Fruit fly (Drosophila melanogaster): Measurements from ENCODE around the gene Smr.

DNA sequence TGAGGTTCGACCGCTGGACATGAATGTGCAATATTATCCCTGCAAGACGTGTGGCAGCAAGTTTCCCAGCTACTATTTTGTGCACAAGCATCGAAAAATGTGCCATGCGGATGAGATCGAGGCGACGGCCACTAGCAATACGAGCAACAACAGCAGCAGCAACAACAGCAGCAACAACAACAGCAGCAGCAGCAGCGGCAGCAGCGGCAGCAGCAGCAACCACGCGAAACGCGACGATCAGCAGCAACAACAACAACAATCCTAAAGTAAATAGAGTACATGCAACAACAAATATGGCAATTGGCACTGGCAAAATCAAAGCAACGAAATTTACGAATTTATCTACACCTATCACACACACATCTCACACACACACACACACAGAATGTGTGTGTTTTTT lies 34.1 kb downstream of the Smr start:
- TF ChIP-seq CG32264 (GFP tag; optimal IDR thresholded peaks at IDR 0.05), result no peak
- TF ChIP-seq Hnf4 (GFP tag; optimal IDR thresholded peaks at IDR 0.05), result no peak
- no peak for TF ChIP-seq Mio (GFP tag; optimal IDR thresholded peaks at IDR 0.05)
- TF ChIP-seq h (GFP tag; optimal IDR thresholded peaks at IDR 0.05), result no peak
- TF ChIP-seq Hr78 (GFP tag; optimal IDR thresholded peaks at IDR 0.05), result no peak
- no peak for TF ChIP-seq lola (GFP tag; optimal IDR thresholded peaks at IDR 0.05)
- TF ChIP-seq usp (GFP tag; optimal IDR thresholded peaks at IDR 0.05), result no peak
- TF ChIP-seq CG9705 (GFP tag; optimal IDR thresholded peaks at IDR 0.05), result no peak
- TF ChIP-seq ey (GFP tag; optimal IDR thresholded peaks at IDR 0.05), result no peak

Measured in whole organism, wandering third instar larva.